Worm (Caenorhabditis elegans) whole organism, L1 larva: ENCODE data around the gene ccr-4.

Experiments used
- C04F5.9 ChIP-seq: sonication (generic microtip); optimal IDR thresholded peaks from 2 replicates; lab custom pipeline; 2016; ENCODE audit warnings: missing genetic modification characterization, missing compliant biosample characterization
- aha-1 ChIP-seq: fragments of 150-350 bp; optimal IDR thresholded peaks from 2 replicates; lab custom pipeline; 2014; ENCODE audit warnings: missing biosample characterization, missing genetic modification characterization
- alr-1 ChIP-seq: fragments of 200-800 bp; sonication (Bioruptor generic); optimal IDR thresholded peaks from 2 replicates; lab custom pipeline; 2018; ENCODE audit warnings: borderline replicate concordance, mild to moderate bottlenecking, missing genetic modification characterization, missing compliant biosample characterization
- aly-2 ChIP-seq: fragments of 150-350 bp; optimal IDR thresholded peaks from 2 replicates; lab custom pipeline; 2014; ENCODE audit warnings: missing biosample characterization, missing genetic modification characterization
- ama-1 ChIP-seq: fragments of 150-350 bp; optimal IDR thresholded peaks from 2 replicates; lab custom pipeline; 2014
- blmp-1 ChIP-seq: fragments of 150-350 bp; optimal IDR thresholded peaks from 2 replicates; lab custom pipeline; 2014; ENCODE audit warnings: missing biosample characterization, missing genetic modification characterization
- ceh-63 ChIP-seq: fragments of 200-800 bp; sonication (Bioruptor generic); optimal IDR thresholded peaks from 2 replicates; lab custom pipeline; 2018; ENCODE audit warnings: mild to moderate bottlenecking, missing genetic modification characterization, missing compliant biosample characterization
- ceh-8 ChIP-seq: fragments of 200-800 bp; sonication (Bioruptor generic); optimal IDR thresholded peaks from 2 replicates; lab custom pipeline; 2018; ENCODE audit warnings: mild to moderate bottlenecking, missing genetic modification characterization, moderate library complexity, missing compliant biosample characterization
- ceh-88 ChIP-seq: fragments of 200-800 bp; sonication (Bioruptor generic); IDR thresholded peaks from 2 replicates; pipeline ENCODE4 v1.3.6; 2022; ENCODE audit warnings: missing genetic modification characterization, missing compliant biosample characterization
- efl-1 ChIP-seq, 4 experiments: fragments of 150-350 bp; optimal IDR thresholded peaks in 3 of 4; peaks in 1 of 4; 1 replicate in 1 of 4; 2 replicates in 3 of 4; lab custom pipeline; 2014; ENCODE audit warnings: missing biosample characterization in 2 of 4, missing genetic modification characterization in 2 of 4, missing genetic modification reagents in 2 of 4
- elt-2 ChIP-seq: sonication (generic microtip); optimal IDR thresholded peaks from 2 replicates; lab custom pipeline; 2016; ENCODE audit warnings: missing genetic modification characterization, mild to moderate bottlenecking, inconsistent platforms, missing compliant biosample characterization, missing genetic modification reagents
- fkh-10 ChIP-seq: sonication (generic microtip); optimal IDR thresholded peaks from 2 replicates; lab custom pipeline; 2017; ENCODE audit warnings: missing biosample characterization, missing genetic modification reagents, missing genetic modification characterization
- grh-1 ChIP-seq: fragments of 200-800 bp; sonication (Bioruptor generic); IDR thresholded peaks from 2 replicates; pipeline ENCODE4 v1.3.6; 2022; ENCODE audit warnings: missing genetic modification reagents, missing genetic modification characterization, missing compliant biosample characterization
- hlh-4 ChIP-seq: sonication (generic microtip); optimal IDR thresholded peaks from 2 replicates; lab custom pipeline; 2016; ENCODE audit warnings: mild to moderate bottlenecking, missing genetic modification characterization, missing compliant biosample characterization
- isw-1 ChIP-seq: fragments of 200-800 bp; sonication (Bioruptor generic); IDR thresholded peaks from 2 replicates; pipeline ENCODE4 v1.3.6; 2022; ENCODE audit warnings: missing genetic modification characterization, missing compliant biosample characterization
- lin-35 ChIP-seq, 2 experiments: fragments of 150-350 bp; optimal IDR thresholded peaks; 2 replicates each; lab custom pipeline; 2014; ENCODE audit warnings: missing biosample characterization in 2 of 2, missing genetic modification characterization in 2 of 2, missing genetic modification reagents in 2 of 2
- mdl-1 ChIP-seq, 2 experiments: fragments of 150-350 bp; optimal IDR thresholded peaks; 2 replicates each; lab custom pipeline; 2014 to 2017; ENCODE audit warnings: missing biosample characterization in 2 of 2, missing genetic modification characterization in 2 of 2, inconsistent platforms in 1 of 2
- nhr-11 ChIP-seq: fragments of 150-350 bp; optimal IDR thresholded peaks from 2 replicates; lab custom pipeline; 2014; ENCODE audit warnings: missing biosample characterization, missing genetic modification characterization
- nhr-28 ChIP-seq: fragments of 150-350 bp; optimal IDR thresholded peaks from 2 replicates; lab custom pipeline; 2014; ENCODE audit warnings: missing biosample characterization, missing genetic modification characterization
- nhr-77 ChIP-seq: fragments of 150-350 bp; optimal IDR thresholded peaks from 2 replicates; lab custom pipeline; 2014; ENCODE audit warnings: missing biosample characterization, missing genetic modification characterization
- nhr-90 ChIP-seq: sonication (generic microtip); optimal IDR thresholded peaks from 2 replicates; lab custom pipeline; 2016; ENCODE audit warnings: mild to moderate bottlenecking, missing genetic modification characterization, missing compliant biosample characterization; ENCODE audit not compliant: poor library complexity
- skn-1 ChIP-seq: fragments of 150-350 bp; optimal IDR thresholded peaks from 2 replicates; lab custom pipeline; 2014; ENCODE audit warnings: missing biosample characterization, missing genetic modification characterization
- snpc-4 ChIP-seq: fragments of 150-350 bp; optimal IDR thresholded peaks from 2 replicates; lab custom pipeline; 2014; ENCODE audit warnings: missing biosample characterization, missing genetic modification characterization
- snu-23 ChIP-seq: sonication (generic microtip); optimal IDR thresholded peaks from 2 replicates; lab custom pipeline; 2016; ENCODE audit warnings: missing genetic modification characterization, missing compliant biosample characterization
- sox-4 ChIP-seq: sonication (generic microtip); optimal IDR thresholded peaks from 2 replicates; lab custom pipeline; 2016; ENCODE audit warnings: missing genetic modification characterization, missing compliant biosample characterization
- swsn-7 ChIP-seq: sonication (generic microtip); optimal IDR thresholded peaks from 2 replicates; lab custom pipeline; 2016; ENCODE audit warnings: missing genetic modification characterization, missing compliant biosample characterization
- tlp-1 ChIP-seq: fragments of 150-350 bp; optimal IDR thresholded peaks from 2 replicates; lab custom pipeline; 2014; ENCODE audit warnings: missing biosample characterization, missing genetic modification characterization
- unc-30 ChIP-seq: sonication (generic microtip); optimal IDR thresholded peaks from 2 replicates; lab custom pipeline; 2017; ENCODE audit warnings: missing biosample characterization, missing genetic modification characterization
- unc-62 ChIP-seq: fragments of 150-350 bp; optimal IDR thresholded peaks from 2 replicates; lab custom pipeline; 2014; ENCODE audit warnings: missing biosample characterization, missing genetic modification reagents, missing genetic modification characterization
- zip-4 ChIP-seq: fragments of 200-800 bp; sonication (Bioruptor generic); optimal IDR thresholded peaks from 2 replicates; lab custom pipeline; 2018; ENCODE audit warnings: mild to moderate bottlenecking, missing genetic modification characterization, moderate library complexity, missing compliant biosample characterization

The ccr-4 gene

DNA sequence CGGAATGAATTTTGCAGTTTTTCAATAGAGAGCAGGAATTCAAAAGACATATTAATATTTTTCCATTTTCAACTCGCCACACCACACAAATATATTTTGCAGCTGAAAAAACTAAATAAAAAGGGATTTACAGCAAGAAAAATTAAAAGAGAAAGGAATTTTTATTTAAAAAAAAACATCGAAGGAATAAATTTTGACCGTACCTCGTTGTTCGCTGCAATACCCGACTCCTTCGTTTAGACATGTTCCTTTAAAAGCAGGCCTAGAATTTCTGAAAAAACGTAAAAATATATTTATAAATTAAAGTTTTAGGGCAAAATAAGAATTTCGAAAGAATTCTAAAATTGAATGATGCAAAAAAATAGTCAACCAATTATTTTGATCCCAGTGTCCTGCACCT is 25.5 kb upstream of the ccr-4 start, which contains the start of gene F19B6.1:
F19B6.1 (minus strand) TSS at position 278 of the 400 bp plus-strand sequence.
- no peak for TF ChIP-seq efl-1 (optimal IDR thresholded peaks at IDR 0.05; lab: Kevin White, UChicago)
- TF ChIP-seq efl-1 (GFP tag; optimal IDR thresholded peaks at IDR 0.05 in 1 of 2; lab: Kevin White, UChicago), result peak in 1 of 2 experiments; percentile 27
- TF ChIP-seq zip-4 (GFP tag; lab: Kevin White, UChicago), result no peak
- no peak for TF ChIP-seq skn-1 (tag; lab: Kevin White, UChicago)
- TF ChIP-seq swsn-7 (tag; lab: Kevin White, UChicago), result no peak

DNA sequence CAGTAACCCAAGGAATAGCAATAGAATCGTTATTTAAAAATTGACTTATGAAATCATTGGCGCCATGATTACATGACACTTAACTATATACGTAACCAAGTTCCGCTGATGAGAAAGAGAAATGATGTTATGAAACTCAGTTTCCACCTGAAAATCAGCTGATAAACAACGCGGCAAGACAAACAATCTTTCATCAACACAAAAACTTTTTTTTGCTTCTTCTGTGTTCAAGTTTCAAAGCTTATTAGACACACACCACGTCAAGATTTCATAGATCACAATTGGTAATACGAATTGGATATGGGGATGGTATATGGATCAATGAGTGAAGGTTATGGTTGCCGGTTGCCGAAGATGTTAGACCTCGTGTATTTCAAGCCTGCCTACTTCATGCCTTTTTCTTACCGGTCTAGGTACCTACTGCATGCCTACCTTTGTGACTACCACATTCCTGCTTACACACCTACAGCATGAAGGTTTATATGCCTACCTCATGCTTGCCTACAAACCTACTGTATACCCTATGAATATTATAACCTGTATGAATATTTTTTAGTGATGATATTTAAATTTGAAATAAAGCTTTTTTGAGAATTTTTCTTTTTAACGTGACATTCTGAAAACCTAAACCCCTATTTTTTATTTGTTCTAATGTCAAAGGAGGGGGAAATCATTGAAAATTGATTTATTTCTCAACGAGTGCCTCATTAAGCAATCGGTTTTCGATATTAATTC is 24.3 kb upstream of the ccr-4 start, which contains the start of the genes F19B6.10 and wht-5:
F19B6.10 (plus strand) TSS at position 301 of the 735 bp plus-strand sequence.
wht-5 (plus strand) TSS at position 685 of the 735 bp plus-strand sequence.
- no peak for TF ChIP-seq alr-1 (tag; lab: Kevin White, UChicago)
- TF ChIP-seq ama-1, result no peak
- no peak for TF ChIP-seq nhr-90 (tag; lab: Kevin White, UChicago)
- TF ChIP-seq C04F5.9 (tag; lab: Kevin White, UChicago), result no peak
- no peak for TF ChIP-seq elt-2 (tag; lab: Kevin White, UChicago)
- TF ChIP-seq ceh-8 (GFP tag; lab: Kevin White, UChicago), result no peak

ce11 chrIV:12340885-12341284 is 20.5 kb upstream of the ccr-4 start:
- no peak for TF ChIP-seq ceh-88 (GFP tag; lab: Robert Waterston, UW)
- TF ChIP-seq unc-30 (tag; lab: Kevin White, UChicago), result no peak
- no peak for TF ChIP-seq nhr-77

ce11 chrIV:12349639-12350038 is 11.7 kb upstream of the ccr-4 start, which contains the start of gene best-22:
Gene best-22 (plus strand): TSS chrIV:12349939.
- peak; percentile 27 for TF ChIP-seq blmp-1
- TF ChIP-seq snpc-4 (tag; lab: Kevin White, UChicago), result no peak
- peak; percentile 56; the same call in 1 of the 2 replicates for TF ChIP-seq grh-1 (GFP tag; lab: Robert Waterston, UW)

- peak; percentile 66 for TF ChIP-seq fkh-10 (GFP tag; lab: Kevin White, UChicago)
- TF ChIP-seq hlh-4, result no peak
- no peak for TF ChIP-seq nhr-28 (tag; lab: Kevin White, UChicago)
- no peak for TF ChIP-seq sox-4 (tag; lab: Kevin White, UChicago)
- TF ChIP-seq nhr-77, result no peak
- no peak for TF ChIP-seq mdl-1 (tag; optimal IDR thresholded peaks at IDR 0.05; lab: Kevin White, UChicago)
- no peak for TF ChIP-seq aha-1 (tag; lab: Kevin White, UChicago)
- TF ChIP-seq, all 84 proteins: peak for 1
Observed at ce11 chrIV:12350235-12350634, 11.1 kb upstream of the ccr-4 start.

DNA sequence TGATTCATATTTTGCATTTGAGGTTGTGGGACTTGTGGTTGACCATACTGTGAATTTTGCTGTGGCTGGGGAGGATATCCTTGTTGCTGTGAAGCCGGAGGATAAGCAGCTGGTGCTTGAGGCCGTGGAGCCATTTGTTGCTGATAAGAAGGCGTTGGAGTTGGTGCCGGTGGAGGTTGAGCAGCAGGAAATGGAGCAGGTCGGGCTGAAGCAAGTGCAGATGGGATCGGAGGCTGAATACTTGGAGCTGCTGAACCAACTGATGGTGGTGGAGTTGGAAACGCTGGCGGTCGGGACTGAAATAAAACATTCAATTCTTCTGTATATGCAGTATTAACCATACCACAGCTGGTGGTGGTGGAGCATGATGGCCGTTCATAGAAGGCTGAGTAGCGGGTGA is 1.4 kb upstream of the ccr-4 start:
- TF ChIP-seq C04F5.9 (tag; lab: Kevin White, UChicago) (no peak), efl-1 (optimal IDR thresholded peaks at IDR 0.05; lab: Kevin White, UChicago) (no peak), efl-1 (GFP tag; optimal IDR thresholded peaks at IDR 0.05 in 1 of 2; lab: Kevin White, UChicago) (peak in 1 of 2 experiments; percentile 30), unc-62 (GFP tag; lab: Kevin White, UChicago) (no peak), grh-1 (GFP tag; lab: Robert Waterston, UW) (no peak), ceh-63 (GFP tag; lab: Kevin White, UChicago) (peak; percentile 24), skn-1 (tag; lab: Kevin White, UChicago) (no peak)

ce11 chrIV:12360742-12361195 is 573 bp upstream of the ccr-4 start, which contains the start of gene sec-24.2:
Gene sec-24.2 (minus strand): TSS chrIV:12360792.
- no peak for TF ChIP-seq tlp-1 (tag; lab: Kevin White, UChicago)
- TF ChIP-seq aly-2 (tag; lab: Kevin White, UChicago), result no peak
- TF ChIP-seq snu-23 (GFP tag; lab: Kevin White, UChicago), result no peak
- TF ChIP-seq unc-62 (GFP tag; lab: Kevin White, UChicago), result no peak
- TF ChIP-seq nhr-11 (tag; lab: Kevin White, UChicago), result no peak
- TF ChIP-seq elt-2 (tag; lab: Kevin White, UChicago), result no peak
- TF ChIP-seq lin-35 (GFP tag; optimal IDR thresholded peaks at IDR 0.05; lab: Kevin White, UChicago), result no peak
- TF ChIP-seq isw-1 (GFP tag; lab: Robert Waterston, UW), result no peak
